Worm (Caenorhabditis elegans) whole organism, L3 larva: ENCODE data around the gene F47B8.13.

ENCODE experiments used
- R02D3.7 ChIP-seq: fragments of 150-350 bp; optimal IDR thresholded peaks from 2 replicates; lab custom pipeline; 2014; ENCODE audit warnings: missing biosample characterization, missing genetic modification characterization
- ZK546.5 ChIP-seq: sonication (generic microtip); optimal IDR thresholded peaks from 2 replicates; lab custom pipeline; 2017; ENCODE audit warnings: missing biosample characterization, missing genetic modification characterization
- aly-2 ChIP-seq: fragments of 150-350 bp; optimal IDR thresholded peaks from 2 replicates; lab custom pipeline; 2014; ENCODE audit warnings: missing biosample characterization, missing genetic modification characterization
- ama-1 ChIP-seq: fragments of 150-350 bp; optimal IDR thresholded peaks from 2 replicates; lab custom pipeline; 2018
- ceh-16 ChIP-seq: sonication (generic microtip); optimal IDR thresholded peaks from 2 replicates; lab custom pipeline; 2017; ENCODE audit warnings: missing biosample characterization, missing genetic modification characterization
- ceh-28 ChIP-seq: fragments of 150-350 bp; optimal IDR thresholded peaks from 2 replicates; lab custom pipeline; 2014; ENCODE audit warnings: missing biosample characterization, missing genetic modification reagents, missing genetic modification characterization
- ceh-82 ChIP-seq: fragments of 150-350 bp; optimal IDR thresholded peaks from 2 replicates; lab custom pipeline; 2014; ENCODE audit warnings: missing biosample characterization, missing genetic modification characterization
- ceh-9 ChIP-seq: sonication (generic microtip); optimal IDR thresholded peaks from 2 replicates; lab custom pipeline; 2018; ENCODE audit warnings: missing biosample characterization, missing genetic modification characterization
- daf-12 ChIP-seq: fragments of 150-350 bp; optimal IDR thresholded peaks from 2 replicates; lab custom pipeline; 2014; ENCODE audit warnings: missing biosample characterization, missing genetic modification reagents, missing genetic modification characterization
- egl-27 ChIP-seq: sonication (generic microtip); optimal IDR thresholded peaks from 4 replicates; lab custom pipeline; 2017; ENCODE audit warnings: missing biosample characterization, missing genetic modification reagents, missing genetic modification characterization
- egl-5 ChIP-seq: fragments of 150-350 bp; optimal IDR thresholded peaks from 2 replicates; lab custom pipeline; 2017; ENCODE audit warnings: missing biosample characterization, missing genetic modification reagents, missing genetic modification characterization, inconsistent platforms
- elt-1 ChIP-seq: fragments of 150-350 bp; optimal IDR thresholded peaks from 2 replicates; lab custom pipeline; 2014; ENCODE audit warnings: missing biosample characterization, missing genetic modification characterization
- elt-2 ChIP-seq: sonication (generic microtip); optimal IDR thresholded peaks from 2 replicates; lab custom pipeline; 2016; ENCODE audit warnings: missing genetic modification reagents, mild to moderate bottlenecking, missing genetic modification characterization, missing compliant biosample characterization
- elt-3 ChIP-seq, 3 experiments: fragments of 150-350 bp in 1 of 3; sonication (generic microtip) in 2 of 3; optimal IDR thresholded peaks; 2 replicates in 2 of 3; 4 replicates in 1 of 3; lab custom pipeline; 2014 to 2017; ENCODE audit warnings: missing biosample characterization in 3 of 3, missing genetic modification characterization in 3 of 3
- eor-1 ChIP-seq, 2 experiments: fragments of 150-350 bp; optimal IDR thresholded peaks; 2 replicates each; lab custom pipeline; 2014 to 2018; ENCODE audit warnings: missing biosample characterization in 2 of 2, missing genetic modification characterization in 2 of 2
- fkh-10 ChIP-seq: sonication (generic microtip); optimal IDR thresholded peaks from 2 replicates; lab custom pipeline; 2017; ENCODE audit warnings: missing biosample characterization, missing genetic modification reagents, missing genetic modification characterization
- fkh-2 ChIP-seq: fragments of 150-350 bp; optimal IDR thresholded peaks from 2 replicates; lab custom pipeline; 2014; ENCODE audit warnings: missing biosample characterization, missing genetic modification reagents, missing genetic modification characterization
- fos-1 ChIP-seq: fragments of 150-350 bp; optimal IDR thresholded peaks from 2 replicates; lab custom pipeline; 2014; ENCODE audit warnings: missing biosample characterization, missing genetic modification characterization
- hmg-11 ChIP-seq: sonication (generic microtip); optimal IDR thresholded peaks from 2 replicates; lab custom pipeline; 2016; ENCODE audit warnings: missing genetic modification characterization, missing compliant biosample characterization
- jun-1 ChIP-seq: fragments of 150-350 bp; optimal IDR thresholded peaks from 2 replicates; lab custom pipeline; 2014; ENCODE audit warnings: missing biosample characterization, missing genetic modification reagents, missing genetic modification characterization
- lin-15B ChIP-seq: fragments of 150-350 bp; optimal IDR thresholded peaks from 2 replicates; lab custom pipeline; 2014; ENCODE audit warnings: missing biosample characterization, missing genetic modification characterization
- lin-39 ChIP-seq: fragments of 150-350 bp; optimal IDR thresholded peaks from 2 replicates; lab custom pipeline; 2018; ENCODE audit warnings: missing biosample characterization, missing genetic modification reagents, missing genetic modification characterization
- lsy-12 ChIP-seq: sonication (generic microtip); optimal IDR thresholded peaks from 2 replicates; lab custom pipeline; 2016; ENCODE audit warnings: mild to moderate bottlenecking, missing genetic modification characterization, missing compliant biosample characterization
- mdl-1 ChIP-seq: fragments of 150-350 bp; optimal IDR thresholded peaks from 2 replicates; lab custom pipeline; 2014; ENCODE audit warnings: missing biosample characterization, missing genetic modification characterization
- mml-1 ChIP-seq: fragments of 150-350 bp; sonication (generic microtip); optimal IDR thresholded peaks from 3 replicates; lab custom pipeline; 2014; ENCODE audit warnings: missing biosample characterization, missing genetic modification characterization
- nfya-1 ChIP-seq: sonication (generic microtip); optimal IDR thresholded peaks from 2 replicates; lab custom pipeline; 2017; ENCODE audit warnings: missing genetic modification characterization, mild to moderate bottlenecking, missing compliant biosample characterization, antibody characterized with exemption, moderate library complexity; ENCODE audit not compliant: insufficient read depth
- nhr-11 ChIP-seq: fragments of 150-350 bp; optimal IDR thresholded peaks from 2 replicates; lab custom pipeline; 2014; ENCODE audit warnings: missing biosample characterization, missing genetic modification characterization
- nhr-12 ChIP-seq: fragments of 150-350 bp; optimal IDR thresholded peaks from 2 replicates; lab custom pipeline; 2014; ENCODE audit warnings: missing biosample characterization, missing genetic modification characterization
- nhr-23 ChIP-seq: fragments of 150-350 bp; optimal IDR thresholded peaks from 2 replicates; lab custom pipeline; 2014; ENCODE audit warnings: missing biosample characterization, missing genetic modification reagents, missing genetic modification characterization
- nhr-237 ChIP-seq: fragments of 150-350 bp; optimal IDR thresholded peaks from 2 replicates; lab custom pipeline; 2014; ENCODE audit warnings: missing biosample characterization, missing genetic modification characterization
- nhr-25 ChIP-seq: sonication (generic microtip); optimal IDR thresholded peaks from 2 replicates; lab custom pipeline; 2017; ENCODE audit warnings: missing biosample characterization, missing genetic modification characterization
- nhr-28 ChIP-seq: fragments of 150-350 bp; optimal IDR thresholded peaks from 2 replicates; lab custom pipeline; 2014; ENCODE audit warnings: missing biosample characterization, missing genetic modification characterization
- nhr-43 ChIP-seq: sonication (generic microtip); optimal IDR thresholded peaks from 2 replicates; lab custom pipeline; 2016; ENCODE audit warnings: mild to moderate bottlenecking, missing genetic modification characterization, missing compliant biosample characterization; ENCODE audit not compliant: poor library complexity, severe bottlenecking
- nhr-67 ChIP-seq: fragments of 150-350 bp; optimal IDR thresholded peaks from 2 replicates; lab custom pipeline; 2014; ENCODE audit warnings: missing biosample characterization, missing genetic modification characterization
- nhr-76 ChIP-seq: fragments of 150-350 bp; sonication (generic microtip); optimal IDR thresholded peaks from 5 replicates; lab custom pipeline; 2014; ENCODE audit warnings: missing biosample characterization, missing genetic modification characterization
- nhr-77 ChIP-seq: fragments of 150-350 bp; optimal IDR thresholded peaks from 2 replicates; lab custom pipeline; 2014; ENCODE audit warnings: missing biosample characterization, missing genetic modification characterization
- pha-4 ChIP-seq: fragments of 150-350 bp; optimal IDR thresholded peaks from 2 replicates; lab custom pipeline; 2014; ENCODE audit warnings: missing biosample characterization, missing genetic modification reagents, missing genetic modification characterization
- pqm-1 ChIP-seq: fragments of 150-350 bp; optimal IDR thresholded peaks from 2 replicates; lab custom pipeline; 2017; ENCODE audit warnings: missing biosample characterization, missing genetic modification characterization, inconsistent platforms
- sea-2 ChIP-seq: fragments of 150-350 bp; sonication (generic microtip); optimal IDR thresholded peaks from 4 replicates; lab custom pipeline; 2014; ENCODE audit warnings: missing biosample characterization, missing genetic modification reagents, missing genetic modification characterization
- skn-1 ChIP-seq: fragments of 150-350 bp; optimal IDR thresholded peaks from 2 replicates; lab custom pipeline; 2014; ENCODE audit warnings: missing biosample characterization, missing genetic modification characterization
- snpc-4 ChIP-seq: fragments of 150-350 bp; optimal IDR thresholded peaks from 2 replicates; lab custom pipeline; 2014; ENCODE audit warnings: missing biosample characterization, missing genetic modification characterization
- tbx-2 ChIP-seq: sonication (generic microtip); optimal IDR thresholded peaks from 2 replicates; lab custom pipeline; 2016; ENCODE audit warnings: mild to moderate bottlenecking, missing genetic modification characterization, missing compliant biosample characterization
- unc-39 ChIP-seq: sonication (generic microtip); optimal IDR thresholded peaks from 4 replicates; lab custom pipeline; 2017; ENCODE audit warnings: missing biosample characterization, missing genetic modification characterization
- unc-62 ChIP-seq: fragments of 150-350 bp; sonication (generic microtip); optimal IDR thresholded peaks from 4 replicates; lab custom pipeline; 2014; ENCODE audit warnings: missing biosample characterization, missing genetic modification reagents, missing genetic modification characterization
- zag-1 ChIP-seq: fragments of 150-350 bp; optimal IDR thresholded peaks from 2 replicates; lab custom pipeline; 2014; ENCODE audit warnings: missing biosample characterization, missing genetic modification characterization
- ztf-11 ChIP-seq: fragments of 150-350 bp; optimal IDR thresholded peaks from 2 replicates; lab custom pipeline; 2014; ENCODE audit warnings: missing biosample characterization, missing genetic modification characterization
- ztf-4 ChIP-seq: fragments of 150-350 bp; optimal IDR thresholded peaks from 2 replicates; lab custom pipeline; 2014; ENCODE audit warnings: missing biosample characterization, missing genetic modification characterization

F47B8.13 gene

ce11 chrV:14319101-14319781 is at the start of gene F47B8.13:
F47B8.13 (minus strand) TSS chrV:14319731.
- TF ChIP-seq nhr-23 (tag; lab: Kevin White, UChicago) (no peak), ceh-16 (tag; lab: Kevin White, UChicago) (no peak), aly-2 (tag; lab: Kevin White, UChicago) (no peak), nhr-43 (no peak), eor-1 (tag; optimal IDR thresholded peaks at IDR 0.05; lab: Kevin White, UChicago) (no peak), ama-1 (lab: Kevin White, UChicago) (no peak)

ce11 chrV:14368272-14369052 is 48.9 kb upstream of the F47B8.13 start:
- peak; percentile 89 for TF ChIP-seq nhr-23 (tag; lab: Kevin White, UChicago)
- no peak for TF ChIP-seq fkh-10 (GFP tag; lab: Kevin White, UChicago)
- TF ChIP-seq elt-2 (tag; lab: Kevin White, UChicago) = peak; percentile 73
- no peak for TF ChIP-seq ceh-28 (tag; lab: Kevin White, UChicago)
- TF ChIP-seq nhr-237 (tag; lab: Kevin White, UChicago) = no peak
- TF ChIP-seq mml-1 (tag; lab: Kevin White, UChicago) = no peak
- peak; percentile 6 for TF ChIP-seq tbx-2
- peak; percentile 11 for TF ChIP-seq jun-1
- TF ChIP-seq daf-12 (tag; lab: Kevin White, UChicago) = peak; percentile 81
- peak; percentile 53 for TF ChIP-seq pha-4
- peak; percentile 77 for TF ChIP-seq nhr-25
- no peak for TF ChIP-seq nhr-12 (tag; lab: Kevin White, UChicago)
- peak; percentile 81 for TF ChIP-seq nfya-1 (tag; lab: Kevin White, UChicago)
- peak; percentile 56 for TF ChIP-seq egl-5 (tag; lab: Kevin White, UChicago)
- no peak for TF ChIP-seq lin-39 (tag; lab: Kevin White, UChicago)
- TF ChIP-seq ceh-16 (tag; lab: Kevin White, UChicago) = no peak
- no peak for TF ChIP-seq nhr-67 (tag; lab: Kevin White, UChicago)
- no peak for TF ChIP-seq skn-1 (tag; lab: Kevin White, UChicago)
- TF ChIP-seq nhr-43 = peak; percentile 52
- TF ChIP-seq ceh-82 (tag; lab: Kevin White, UChicago) = no peak
- TF ChIP-seq zag-1 (tag; lab: Kevin White, UChicago) = no peak
- peak; percentile 49 for TF ChIP-seq snpc-4 (tag; lab: Kevin White, UChicago)
- TF ChIP-seq mdl-1 = no peak
- TF ChIP-seq elt-1 (tag; lab: Kevin White, UChicago) = no peak
- no peak for TF ChIP-seq fkh-2
- peak; percentile 1 for TF ChIP-seq ztf-11 (tag; lab: Kevin White, UChicago)
- TF ChIP-seq unc-39 = no peak
- TF ChIP-seq lin-15B (tag; lab: Kevin White, UChicago) = no peak
- no peak for TF ChIP-seq elt-3 (tag; optimal IDR thresholded peaks at IDR 0.05; lab: Kevin White, UChicago)
- TF ChIP-seq ceh-9 (tag; lab: Kevin White, UChicago) = no peak
- peak; percentile 24 for TF ChIP-seq lsy-12 (tag; lab: Kevin White, UChicago)
- TF ChIP-seq unc-62 (GFP tag; lab: Kevin White, UChicago) = peak; percentile 57
- no peak for TF ChIP-seq eor-1 (tag; optimal IDR thresholded peaks at IDR 0.05; lab: Kevin White, UChicago)
- TF ChIP-seq ZK546.5 (tag; lab: Kevin White, UChicago) = no peak
- TF ChIP-seq nhr-11 = no peak
- TF ChIP-seq sea-2 = no peak
- TF ChIP-seq R02D3.7 (tag; lab: Kevin White, UChicago) = no peak
- TF ChIP-seq nhr-76 (tag; lab: Kevin White, UChicago) = no peak
- TF ChIP-seq pqm-1 (tag; lab: Kevin White, UChicago) = peak; percentile 96
- no peak for TF ChIP-seq aly-2 (tag; lab: Kevin White, UChicago)
- no peak for TF ChIP-seq fos-1
- no peak for TF ChIP-seq nhr-77 (tag; lab: Kevin White, UChicago)
- no peak for TF ChIP-seq ama-1 (lab: Kevin White, UChicago)
- TF ChIP-seq ztf-4 (tag; lab: Kevin White, UChicago) = peak; percentile 29
- TF ChIP-seq nhr-28 (tag; lab: Kevin White, UChicago) = no peak
- peak; percentile 95 for TF ChIP-seq hmg-11 (tag; lab: Kevin White, UChicago)
- no peak for TF ChIP-seq egl-27 (tag; lab: Kevin White, UChicago)
- TF ChIP-seq, all 47 proteins: peak for 17
